Fruit fly (Drosophila melanogaster): ENCODE data around the gene SP1029.
A peak's percentile ranks its signal among the peaks of the same experiment; 100 is the strongest.

SP1029 gene

DNA sequence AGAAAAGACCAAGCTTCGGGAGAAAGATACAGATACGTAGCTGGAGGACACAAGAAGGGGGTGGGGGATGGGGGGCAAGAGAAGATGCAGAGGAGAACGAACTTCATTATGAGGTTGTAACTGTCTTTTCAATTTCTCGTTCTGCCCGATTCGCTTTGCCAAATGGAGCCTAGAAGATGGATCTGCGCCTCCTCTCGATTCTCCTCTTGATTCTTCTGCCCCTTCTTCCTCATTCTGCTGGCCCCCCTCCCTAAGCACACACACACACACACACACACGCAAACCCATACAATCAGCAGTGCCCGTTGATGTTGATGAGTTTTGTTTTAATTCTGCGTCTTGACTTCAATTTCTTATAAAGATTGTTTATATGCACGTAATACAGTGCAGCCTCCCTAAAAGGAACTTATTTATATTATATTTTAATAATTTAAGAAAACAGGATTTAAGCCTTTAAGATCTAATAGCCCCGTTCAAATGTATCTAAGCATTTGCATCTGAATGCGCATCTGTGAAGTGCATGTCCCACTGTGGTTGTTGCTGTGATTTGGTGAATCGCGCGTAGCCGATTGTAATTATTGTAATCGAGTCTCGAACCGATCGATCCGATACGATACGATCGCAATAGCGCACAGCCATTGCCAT, 43.1 kb downstream of the SP1029 start (continued):
- TF ChIP-seq NC2β (GFP tag; optimal IDR thresholded peaks at IDR 0.05) = no peak
- no peak for TF ChIP-seq MESR4 (GFP tag; optimal IDR thresholded peaks at IDR 0.05)
- no peak for TF ChIP-seq BEAF-32 (GFP tag; optimal IDR thresholded peaks at IDR 0.05)
- peak; percentile 28; the same call in 1 of the 2 replicates for TF ChIP-seq CG17612 (GFP tag; IDR thresholded peaks at IDR 0.05)
- no peak for TF ChIP-seq sima (GFP tag; optimal IDR thresholded peaks at IDR 0.05)
- TF ChIP-seq Oli (tag; optimal IDR thresholded peaks at IDR 0.05) = peak; percentile 67
- TF ChIP-seq CG9876 (GFP tag; optimal IDR thresholded peaks at IDR 0.05) = no peak
- TF ChIP-seq tio (GFP tag; optimal IDR thresholded peaks at IDR 0.05) = peak; percentile 23
- TF ChIP-seq CG16863 (GFP tag; optimal IDR thresholded peaks at IDR 0.05) = no peak
- peak; percentile 65 for TF ChIP-seq CG32772 (GFP tag; IDR thresholded peaks at IDR 0.05)
- no peak for TF ChIP-seq trh (GFP tag; optimal IDR thresholded peaks at IDR 0.05)
- no peak for TF ChIP-seq CG1529 (GFP tag; optimal IDR thresholded peaks at IDR 0.05)
- no peak for TF ChIP-seq Hey (tag; optimal IDR thresholded peaks at IDR 0.05)
- no peak for TF ChIP-seq pb (GFP tag; optimal IDR thresholded peaks at IDR 0.05)
- TF ChIP-seq Sry-β (GFP tag; optimal IDR thresholded peaks at IDR 0.05) = no peak
- peak; percentile 72 for TF ChIP-seq CG17359 (tag; optimal IDR thresholded peaks at IDR 0.05)
- peak; percentile 65 for TF ChIP-seq Atf6 (GFP tag; IDR thresholded peaks at IDR 0.05)
- peak; percentile 79 for TF ChIP-seq gem (tag; optimal IDR thresholded peaks at IDR 0.05)
- no peak for TF ChIP-seq kay (GFP tag; optimal IDR thresholded peaks at IDR 0.05)
- TF ChIP-seq Sox102F (GFP tag; optimal IDR thresholded peaks at IDR 0.05) = peak; percentile 74
- TF ChIP-seq p53 (GFP tag; optimal IDR thresholded peaks at IDR 0.05) = no peak
- peak; percentile 0 for TF ChIP-seq Nf-YB (GFP tag; optimal IDR thresholded peaks at IDR 0.05)
- peak; percentile 33 for TF ChIP-seq CG1602 (GFP tag; optimal IDR thresholded peaks at IDR 0.05)
- TF ChIP-seq CG7786 (GFP tag; optimal IDR thresholded peaks at IDR 0.05) = no peak
- TF ChIP-seq Dip2 (GFP tag; IDR thresholded peaks at IDR 0.05) = no peak
- no peak for TF ChIP-seq disco-r (GFP tag; optimal IDR thresholded peaks at IDR 0.05)
- TF ChIP-seq CG31365 (tag; optimal IDR thresholded peaks at IDR 0.05) = no peak
- TF ChIP-seq pho (GFP tag; optimal IDR thresholded peaks at IDR 0.05) = no peak
- peak; percentile 42 for TF ChIP-seq MTF-1 (GFP tag; optimal IDR thresholded peaks at IDR 0.05; ENCODE audit: borderline replicate concordance)
- TF ChIP-seq MBD-R2 (GFP tag; IDR thresholded peaks at IDR 0.05) = peak; percentile 16; the same call in 1 of the 2 replicates
- no peak for TF ChIP-seq fru (optimal IDR thresholded peaks at IDR 0.05)
- peak; percentile 53; the same call in 1 of the 3 replicates for TF ChIP-seq Dbx (GFP tag; IDR thresholded peaks at IDR 0.05)
- peak; percentile 33 for TF ChIP-seq sqz (GFP tag; optimal IDR thresholded peaks at IDR 0.05)
- peak; percentile 80 for TF ChIP-seq Med (GFP tag)
- TF ChIP-seq Dad (GFP tag; optimal IDR thresholded peaks at IDR 0.05) = no peak
- peak; percentile 11 for TF ChIP-seq Six4 (GFP tag; optimal IDR thresholded peaks at IDR 0.05)
- TF ChIP-seq slp2 (GFP tag; optimal IDR thresholded peaks at IDR 0.05) = no peak
- no peak for TF ChIP-seq Trl (optimal IDR thresholded peaks at IDR 0.05)
- no peak for TF ChIP-seq Trl (GFP tag; optimal IDR thresholded peaks at IDR 0.05)
- peak; percentile 23 for TF ChIP-seq CG10274 (GFP tag; optimal IDR thresholded peaks at IDR 0.05)
- peak; percentile 11 for TF ChIP-seq CG7987 (GFP tag; optimal IDR thresholded peaks at IDR 0.05)
- no peak for TF ChIP-seq CG8290 (GFP tag; optimal IDR thresholded peaks at IDR 0.05)
- peak in 1 of 2 experiments; percentile 13 for TF ChIP-seq CG8290 (tag; optimal IDR thresholded peaks at IDR 0.05)
- TF ChIP-seq her (GFP tag; optimal IDR thresholded peaks at IDR 0.05) = no peak
- TF ChIP-seq ham (GFP tag; IDR thresholded peaks at IDR 0.05) = no peak
- TF ChIP-seq Ravus (GFP tag; IDR thresholded peaks at IDR 0.05) = peak; percentile 1; the same call in 1 of the 2 replicates
- peak; percentile 36 for TF ChIP-seq Hmr (GFP tag; optimal IDR thresholded peaks at IDR 0.05)
- TF ChIP-seq zen (tag; optimal IDR thresholded peaks at IDR 0.05) = peak; percentile 3
- TF ChIP-seq dan (GFP tag; IDR thresholded peaks at IDR 0.05) = no peak
- TF ChIP-seq zen2 (GFP tag; IDR thresholded peaks at IDR 0.05; ENCODE audit: partially characterized antibody) = no peak
- no peak for TF ChIP-seq cas (GFP tag; IDR thresholded peaks at IDR 0.05)
- peak; percentile 9 for TF ChIP-seq CG18619 (GFP tag; optimal IDR thresholded peaks at IDR 0.05)
